Worm (Caenorhabditis elegans) whole organism, L3 larva: ENCODE results near the gene clec-183.
"Not testable (repeated sequence)": the region's sequence is repeated elsewhere in the genome, so short reads cannot be mapped to it uniquely, and the experiment has no call there.

Experiments
- ZK546.5 ChIP-seq: sonication (generic microtip); optimal IDR thresholded peaks from 2 replicates; lab custom pipeline; 2017; ENCODE audit warnings: missing biosample characterization, missing genetic modification characterization
- aly-2 ChIP-seq: fragments of 150-350 bp; optimal IDR thresholded peaks from 2 replicates; lab custom pipeline; 2014; ENCODE audit warnings: missing biosample characterization, missing genetic modification characterization
- ama-1 ChIP-seq: fragments of 150-350 bp; optimal IDR thresholded peaks from 2 replicates; lab custom pipeline; 2018
- ceh-28 ChIP-seq: fragments of 150-350 bp; optimal IDR thresholded peaks from 2 replicates; lab custom pipeline; 2014; ENCODE audit warnings: missing biosample characterization, missing genetic modification reagents, missing genetic modification characterization
- ceh-82 ChIP-seq: fragments of 150-350 bp; optimal IDR thresholded peaks from 2 replicates; lab custom pipeline; 2014; ENCODE audit warnings: missing biosample characterization, missing genetic modification characterization
- ceh-9 ChIP-seq: sonication (generic microtip); optimal IDR thresholded peaks from 2 replicates; lab custom pipeline; 2018; ENCODE audit warnings: missing biosample characterization, missing genetic modification characterization
- daf-12 ChIP-seq: fragments of 150-350 bp; optimal IDR thresholded peaks from 2 replicates; lab custom pipeline; 2014; ENCODE audit warnings: missing biosample characterization, missing genetic modification reagents, missing genetic modification characterization
- egl-27 ChIP-seq: sonication (generic microtip); optimal IDR thresholded peaks from 4 replicates; lab custom pipeline; 2017; ENCODE audit warnings: missing biosample characterization, missing genetic modification reagents, missing genetic modification characterization
- egl-5 ChIP-seq: fragments of 150-350 bp; optimal IDR thresholded peaks from 2 replicates; lab custom pipeline; 2017; ENCODE audit warnings: missing biosample characterization, missing genetic modification reagents, missing genetic modification characterization, inconsistent platforms
- elt-1 ChIP-seq: fragments of 150-350 bp; optimal IDR thresholded peaks from 2 replicates; lab custom pipeline; 2014; ENCODE audit warnings: missing biosample characterization, missing genetic modification characterization
- elt-3 ChIP-seq, 3 experiments: fragments of 150-350 bp in 1 of 3; sonication (generic microtip) in 2 of 3; optimal IDR thresholded peaks; 2 replicates in 2 of 3; 4 replicates in 1 of 3; lab custom pipeline; 2014 to 2017; ENCODE audit warnings: missing biosample characterization in 3 of 3, missing genetic modification characterization in 3 of 3
- eor-1 ChIP-seq, 2 experiments: fragments of 150-350 bp; optimal IDR thresholded peaks; 2 replicates each; lab custom pipeline; 2014 to 2018; ENCODE audit warnings: missing biosample characterization in 2 of 2, missing genetic modification characterization in 2 of 2
- fkh-10 ChIP-seq: sonication (generic microtip); optimal IDR thresholded peaks from 2 replicates; lab custom pipeline; 2017; ENCODE audit warnings: missing biosample characterization, missing genetic modification reagents, missing genetic modification characterization
- fkh-2 ChIP-seq: fragments of 150-350 bp; optimal IDR thresholded peaks from 2 replicates; lab custom pipeline; 2014; ENCODE audit warnings: missing biosample characterization, missing genetic modification reagents, missing genetic modification characterization
- hmg-11 ChIP-seq: sonication (generic microtip); optimal IDR thresholded peaks from 2 replicates; lab custom pipeline; 2016; ENCODE audit warnings: missing genetic modification characterization, missing compliant biosample characterization
- jun-1 ChIP-seq: fragments of 150-350 bp; optimal IDR thresholded peaks from 2 replicates; lab custom pipeline; 2014; ENCODE audit warnings: missing biosample characterization, missing genetic modification reagents, missing genetic modification characterization
- lin-39 ChIP-seq: fragments of 150-350 bp; optimal IDR thresholded peaks from 2 replicates; lab custom pipeline; 2018; ENCODE audit warnings: missing biosample characterization, missing genetic modification reagents, missing genetic modification characterization
- lsy-12 ChIP-seq: sonication (generic microtip); optimal IDR thresholded peaks from 2 replicates; lab custom pipeline; 2016; ENCODE audit warnings: mild to moderate bottlenecking, missing genetic modification characterization, missing compliant biosample characterization
- mml-1 ChIP-seq: fragments of 150-350 bp; sonication (generic microtip); optimal IDR thresholded peaks from 3 replicates; lab custom pipeline; 2014; ENCODE audit warnings: missing biosample characterization, missing genetic modification characterization
- nhr-12 ChIP-seq: fragments of 150-350 bp; optimal IDR thresholded peaks from 2 replicates; lab custom pipeline; 2014; ENCODE audit warnings: missing biosample characterization, missing genetic modification characterization
- nhr-237 ChIP-seq: fragments of 150-350 bp; optimal IDR thresholded peaks from 2 replicates; lab custom pipeline; 2014; ENCODE audit warnings: missing biosample characterization, missing genetic modification characterization
- nhr-28 ChIP-seq: fragments of 150-350 bp; optimal IDR thresholded peaks from 2 replicates; lab custom pipeline; 2014; ENCODE audit warnings: missing biosample characterization, missing genetic modification characterization
- nhr-43 ChIP-seq: sonication (generic microtip); optimal IDR thresholded peaks from 2 replicates; lab custom pipeline; 2016; ENCODE audit warnings: mild to moderate bottlenecking, missing genetic modification characterization, missing compliant biosample characterization; ENCODE audit not compliant: poor library complexity, severe bottlenecking
- nhr-77 ChIP-seq: fragments of 150-350 bp; optimal IDR thresholded peaks from 2 replicates; lab custom pipeline; 2014; ENCODE audit warnings: missing biosample characterization, missing genetic modification characterization
- pha-4 ChIP-seq: fragments of 150-350 bp; optimal IDR thresholded peaks from 2 replicates; lab custom pipeline; 2014; ENCODE audit warnings: missing biosample characterization, missing genetic modification reagents, missing genetic modification characterization
- pqm-1 ChIP-seq: fragments of 150-350 bp; optimal IDR thresholded peaks from 2 replicates; lab custom pipeline; 2017; ENCODE audit warnings: missing biosample characterization, missing genetic modification characterization, inconsistent platforms
- sea-2 ChIP-seq: fragments of 150-350 bp; sonication (generic microtip); optimal IDR thresholded peaks from 4 replicates; lab custom pipeline; 2014; ENCODE audit warnings: missing biosample characterization, missing genetic modification reagents, missing genetic modification characterization
- skn-1 ChIP-seq: fragments of 150-350 bp; optimal IDR thresholded peaks from 2 replicates; lab custom pipeline; 2014; ENCODE audit warnings: missing biosample characterization, missing genetic modification characterization
- tbx-2 ChIP-seq: sonication (generic microtip); optimal IDR thresholded peaks from 2 replicates; lab custom pipeline; 2016; ENCODE audit warnings: mild to moderate bottlenecking, missing genetic modification characterization, missing compliant biosample characterization
- zag-1 ChIP-seq: fragments of 150-350 bp; optimal IDR thresholded peaks from 2 replicates; lab custom pipeline; 2014; ENCODE audit warnings: missing biosample characterization, missing genetic modification characterization
- ztf-11 ChIP-seq: fragments of 150-350 bp; optimal IDR thresholded peaks from 2 replicates; lab custom pipeline; 2014; ENCODE audit warnings: missing biosample characterization, missing genetic modification characterization
- ztf-4 ChIP-seq: fragments of 150-350 bp; optimal IDR thresholded peaks from 2 replicates; lab custom pipeline; 2014; ENCODE audit warnings: missing biosample characterization, missing genetic modification characterization

Gene clec-183

ce11 chrIV:9327706-9328105 lies at the start of gene clec-183:
clec-183 (plus strand) TSS chrIV:9328006.
- no peak for TF ChIP-seq ztf-11 (tag; lab: Kevin White, UChicago)

ce11 chrIV:9286305-9286704 lies 41.5 kb upstream of the clec-183 start, which contains the start of gene nhr-267:
nhr-267 (minus strand) TSS chrIV:9286405.
- TF ChIP-seq eor-1 (tag; optimal IDR thresholded peaks at IDR 0.05; lab: Kevin White, UChicago); ceh-28 (tag; lab: Kevin White, UChicago); elt-1: not testable (repeated sequence)

- TF ChIP-seq elt-1 (peak; percentile 70), hmg-11 (tag; lab: Kevin White, UChicago) (no peak), mml-1 (no peak), egl-5 (no peak), skn-1 (no peak), daf-12 (tag; lab: Kevin White, UChicago) (no peak), nhr-12 (tag; lab: Kevin White, UChicago) (no peak)
Measured at ce11 chrIV:9289635-9290034, 38.2 kb upstream of the clec-183 start.

- TF ChIP-seq ztf-4, daf-12, pha-4 (tag; lab: Kevin White, UChicago): not testable (repeated sequence)
Measured at ce11 chrIV:9293825-9294224, 34.0 kb upstream of the clec-183 start, which contains the start of gene nhr-264. nhr-264 (minus strand) TSS chrIV:9293925.

ce11 chrIV:9296285-9296684 lies 31.5 kb upstream of the clec-183 start, which contains the start of gene F49C12.1:
F49C12.1 (minus strand) TSS chrIV:9296354.
- no peak for TF ChIP-seq ztf-4 (tag; lab: Kevin White, UChicago)
- TF ChIP-seq fkh-10 (GFP tag; lab: Kevin White, UChicago), result no peak
- no peak for TF ChIP-seq mml-1
- no peak for TF ChIP-seq pha-4 (tag; lab: Kevin White, UChicago)
- TF ChIP-seq ZK546.5 (tag; lab: Kevin White, UChicago), result no peak
- TF ChIP-seq pqm-1 (tag; lab: Kevin White, UChicago), result no peak
- no peak for TF ChIP-seq zag-1 (tag; lab: Kevin White, UChicago)
- no peak for TF ChIP-seq ceh-28 (tag; lab: Kevin White, UChicago)
- no peak for TF ChIP-seq sea-2 (GFP tag; lab: Kevin White, UChicago)
- TF ChIP-seq nhr-43, result no peak
- TF ChIP-seq ceh-82 (tag; lab: Kevin White, UChicago), result no peak
- no peak for TF ChIP-seq fkh-2 (tag; lab: Kevin White, UChicago)
- no peak for TF ChIP-seq nhr-77 (tag; lab: Kevin White, UChicago)
- no peak for TF ChIP-seq jun-1 (tag; lab: Kevin White, UChicago)
- TF ChIP-seq skn-1, result no peak

- TF ChIP-seq ceh-9 (tag; lab: Kevin White, UChicago) (no peak), egl-5 (no peak), elt-1 (no peak), aly-2 (no peak), lsy-12 (tag; lab: Kevin White, UChicago) (no peak), nhr-28 (no peak), skn-1 (no peak), zag-1 (tag; lab: Kevin White, UChicago) (no peak), tbx-2 (tag; lab: Kevin White, UChicago) (no peak), egl-27 (tag; lab: Kevin White, UChicago) (no peak), jun-1 (tag; lab: Kevin White, UChicago) (no peak), ama-1 (lab: Kevin White, UChicago) (no peak), sea-2 (GFP tag; lab: Kevin White, UChicago) (no peak), nhr-237 (tag; lab: Kevin White, UChicago) (no peak), elt-3 (tag; optimal IDR thresholded peaks at IDR 0.05; lab: Kevin White, UChicago) (no peak), fkh-2 (tag; lab: Kevin White, UChicago) (no peak), pha-4 (tag; lab: Kevin White, UChicago) (no peak), daf-12 (tag; lab: Kevin White, UChicago) (no peak), lin-39 (no peak)
Measured at ce11 chrIV:9299145-9299544, 28.7 kb upstream of the clec-183 start, which contains the start of gene F49C12.2. F49C12.2 (minus strand) TSS chrIV:9299245.
